Worm (Caenorhabditis elegans) whole organism, late embryonic: Measurements from ENCODE around the gene trpl-5.

Source experiments
- C38D4.7 ChIP-seq: fragments of 200-800 bp; sonication (Bioruptor generic); optimal IDR thresholded peaks from 2 replicates; lab custom pipeline; 2018; ENCODE audit warnings: mild to moderate bottlenecking, missing genetic modification characterization, moderate library complexity, missing compliant biosample characterization
- ama-1 ChIP-seq: fragments of 150-350 bp; optimal IDR thresholded peaks from 2 replicates; lab custom pipeline; 2014
- dve-1 ChIP-seq: sonication (generic microtip); optimal IDR thresholded peaks from 2 replicates; lab custom pipeline; 2017; ENCODE audit warnings: antibody characterized with exemption, mild to moderate bottlenecking, missing genetic modification characterization, missing compliant biosample characterization
- fkh-10 ChIP-seq: fragments of 150-350 bp; optimal IDR thresholded peaks from 2 replicates; lab custom pipeline; 2014; ENCODE audit warnings: missing biosample characterization, missing genetic modification reagents, missing genetic modification characterization
- hlh-6 ChIP-seq: sonication (generic microtip); optimal IDR thresholded peaks from 2 replicates; lab custom pipeline; 2016; ENCODE audit warnings: missing genotype, missing genetic modification characterization, missing compliant biosample characterization
- nfya-1 ChIP-seq: sonication (generic microtip); optimal IDR thresholded peaks from 2 replicates; lab custom pipeline; 2017; ENCODE audit warnings: missing genetic modification characterization, mild to moderate bottlenecking, missing compliant biosample characterization, antibody characterized with exemption, moderate library complexity

DNA sequence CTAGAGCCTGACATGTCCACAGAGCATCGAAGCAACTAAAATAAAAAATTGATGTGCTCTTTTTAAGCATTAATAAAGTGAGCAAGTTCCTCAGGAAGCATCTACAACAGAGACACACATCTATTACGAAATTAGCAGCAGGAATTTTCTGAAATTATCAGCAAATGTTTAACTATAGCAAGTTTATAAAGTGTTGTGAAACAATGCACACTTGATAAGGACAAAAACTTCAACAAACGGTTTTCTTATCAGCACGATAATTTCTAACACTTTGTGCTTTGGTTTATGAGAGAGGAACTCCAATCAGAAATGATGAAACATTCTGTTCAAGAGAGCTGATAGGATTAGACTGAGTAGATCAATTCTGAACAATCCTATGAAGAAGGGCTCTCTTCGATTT lies at the start of gene trpl-5:
- TF ChIP-seq hlh-6 (tag; lab: Kevin White, UChicago) (no peak), ama-1 (lab: Kevin White, UChicago) (no peak), fkh-10 (GFP tag; lab: Kevin White, UChicago) (no peak), nfya-1 (no peak), dve-1 (tag; lab: Kevin White, UChicago) (no peak), C38D4.7 (GFP tag; lab: Kevin White, UChicago) (no peak)
